Fruit fly (Drosophila melanogaster) whole organism, embryonic: ENCODE results near the gene BORCS6.
A peak's percentile ranks its signal among the peaks of the same experiment; 100 is the strongest.

ENCODE experiments used
- Aef1 ChIP-seq: fragments of 200-800 bp; sonication (Bioruptor generic); IDR thresholded peaks from 3 replicates; pipeline ENCODE4 v1.3.6; 2022; ENCODE audit warnings: missing biosample characterization, missing genetic modification characterization
- BEAF-32 ChIP-seq: fragments of 200-800 bp; sonication (Bioruptor generic); optimal IDR thresholded peaks from 3 replicates; lab custom pipeline; 2017; ENCODE audit warnings: missing biosample characterization, missing genetic modification characterization, mild to moderate bottlenecking, moderate library complexity, missing genetic modification reagents
- CG10209 ChIP-seq: fragments of 200-800 bp; sonication (Bioruptor generic); optimal IDR thresholded peaks from 3 replicates; lab custom pipeline; 2017; ENCODE audit warnings: missing biosample characterization, mild to moderate bottlenecking, missing genetic modification characterization, missing genetic modification reagents
- CG10366 ChIP-seq: fragments of 200-800 bp; sonication (Bioruptor generic); IDR thresholded peaks from 2 replicates; pipeline ENCODE4 v1.3.6; 2022; ENCODE audit warnings: missing biosample characterization, missing genetic modification characterization
- CG10543 ChIP-seq: fragments of 200-800 bp; sonication (Bioruptor generic); optimal IDR thresholded peaks from 3 replicates; lab custom pipeline; 2017; ENCODE audit warnings: missing biosample characterization, mild to moderate bottlenecking, missing genetic modification characterization, moderate library complexity
- CG10959 ChIP-seq: fragments of 200-800 bp; sonication (Bioruptor generic); IDR thresholded peaks from 2 replicates; pipeline ENCODE4 v1.3.6; 2022; ENCODE audit warnings: missing biosample characterization, missing genetic modification characterization
- CG11560 ChIP-seq: fragments of 200-800 bp; sonication (Bioruptor generic); IDR thresholded peaks from 3 replicates; pipeline ENCODE4 v1.3.6; 2022; ENCODE audit warnings: missing biosample characterization, missing genetic modification characterization
- CG1233 ChIP-seq: fragments of 200-800 bp; sonication (Bioruptor generic); optimal IDR thresholded peaks from 4 replicates; lab custom pipeline; 2018; ENCODE audit warnings: missing biosample characterization, mild to moderate bottlenecking, missing genetic modification characterization
- CG14860 ChIP-seq: fragments of 200-800 bp; sonication (Bioruptor generic); IDR thresholded peaks from 3 replicates; pipeline ENCODE4 v1.3.6; 2022; ENCODE audit warnings: missing biosample characterization, missing genetic modification characterization; ENCODE audit not compliant: partially characterized antibody
- CG18764 ChIP-seq: fragments of 200-800 bp; sonication (Bioruptor generic); optimal IDR thresholded peaks from 3 replicates; lab custom pipeline; 2016; ENCODE audit warnings: missing biosample characterization, missing genetic modification characterization
- CG2116 ChIP-seq: fragments of 200-800 bp; sonication (Bioruptor generic); optimal IDR thresholded peaks from 3 replicates; lab custom pipeline; 2018; ENCODE audit warnings: missing biosample characterization, mild to moderate bottlenecking, missing genetic modification characterization
- CG2889 ChIP-seq: fragments of 200-800 bp; sonication (Bioruptor generic); IDR thresholded peaks from 3 replicates; pipeline ENCODE4 v1.3.6; 2022; ENCODE audit warnings: missing biosample characterization, missing genetic modification characterization
- CG3065 ChIP-seq: fragments of 200-800 bp; sonication (Bioruptor generic); optimal IDR thresholded peaks from 2 replicates; lab custom pipeline; 2016; ENCODE audit warnings: missing biosample characterization, missing genetic modification characterization
- CG32767 ChIP-seq: fragments of 200-800 bp; sonication (Bioruptor generic); IDR thresholded peaks from 2 replicates; pipeline ENCODE4 v1.3.6; 2022; ENCODE audit warnings: missing biosample characterization, missing genetic modification characterization
- CG34224 ChIP-seq: fragments of 200-800 bp; sonication (Bioruptor generic); IDR thresholded peaks from 3 replicates; pipeline ENCODE4 v1.3.6; 2022; ENCODE audit warnings: missing biosample characterization, missing genetic modification characterization; ENCODE audit not compliant: partially characterized antibody
- CG4854 ChIP-seq: fragments of 200-800 bp; sonication (Bioruptor generic); optimal IDR thresholded peaks from 2 replicates; lab custom pipeline; 2016; ENCODE audit warnings: missing biosample characterization, missing genetic modification characterization, inconsistent platforms
- CG5245 ChIP-seq: fragments of 200-800 bp; sonication (Bioruptor generic); optimal IDR thresholded peaks from 3 replicates; lab custom pipeline; 2016; ENCODE audit warnings: missing biosample characterization, missing genetic modification characterization
- CG6175 ChIP-seq: fragments of 200-800 bp; sonication (Bioruptor generic); IDR thresholded peaks from 3 replicates; pipeline ENCODE4 v1.3.6; 2022; ENCODE audit warnings: missing biosample characterization, missing genetic modification characterization
- CG7556 ChIP-seq: fragments of 200-800 bp; sonication (Bioruptor generic); optimal IDR thresholded peaks from 2 replicates; lab custom pipeline; 2017; ENCODE audit warnings: missing biosample characterization, mild to moderate bottlenecking, missing genetic modification characterization
- CG7786 ChIP-seq: fragments of 200-800 bp; sonication (Bioruptor generic); optimal IDR thresholded peaks from 2 replicates; lab custom pipeline; 2016; ENCODE audit warnings: missing biosample characterization, missing genetic modification characterization
- CG7928 ChIP-seq: fragments of 200-800 bp; sonication (Bioruptor generic); optimal IDR thresholded peaks from 2 replicates; lab custom pipeline; 2017; ENCODE audit warnings: missing biosample characterization, mild to moderate bottlenecking, missing genetic modification characterization
- CG8089 ChIP-seq: fragments of 200-800 bp; sonication (Bioruptor generic); optimal IDR thresholded peaks from 3 replicates; lab custom pipeline; 2016; ENCODE audit warnings: missing biosample characterization, missing genetic modification characterization
- CG8290 ChIP-seq, 3 experiments: fragments of 200-800 bp; sonication (Bioruptor generic); optimal IDR thresholded peaks; 2 replicates each; lab custom pipeline; 2016 to 2019; ENCODE audit warnings: missing biosample characterization in 3 of 3, missing genetic modification characterization in 3 of 3, mild to moderate bottlenecking in 2 of 3, moderate library complexity in 1 of 3
- CG8924 ChIP-seq: fragments of 200-800 bp; optimal IDR thresholded peaks from 3 replicates; lab custom pipeline; 2019; ENCODE audit warnings: missing biosample characterization, mild to moderate bottlenecking, missing genetic modification characterization, moderate library complexity
- CG9215 ChIP-seq: fragments of 200-800 bp; sonication (Bioruptor generic); IDR thresholded peaks from 2 replicates; pipeline ENCODE4 v1.3.6; 2022; ENCODE audit warnings: missing biosample characterization, missing genetic modification characterization
- CoRest ChIP-seq: fragments of 200-800 bp; sonication (Bioruptor generic); optimal IDR thresholded peaks from 3 replicates; lab custom pipeline; 2018; ENCODE audit warnings: missing biosample characterization, mild to moderate bottlenecking, missing genetic modification characterization, moderate library complexity
- E2f2 ChIP-seq: fragments of 200-800 bp; sonication (Bioruptor generic); IDR thresholded peaks from 2 replicates; pipeline ENCODE4 v1.3.6; 2022; ENCODE audit warnings: missing biosample characterization, missing genetic modification characterization
- Elba2 ChIP-seq: fragments of 200-800 bp; sonication (Bioruptor generic); optimal IDR thresholded peaks from 3 replicates; lab custom pipeline; 2016; ENCODE audit warnings: missing biosample characterization, missing genetic modification characterization
- HHEX ChIP-seq: fragments of 200-800 bp; sonication (Bioruptor generic); optimal IDR thresholded peaks from 3 replicates; lab custom pipeline; 2017; ENCODE audit warnings: missing biosample characterization, mild to moderate bottlenecking, missing genetic modification characterization, missing genetic modification reagents
- Nf-YA ChIP-seq: fragments of 200-800 bp; sonication (Bioruptor generic); IDR thresholded peaks from 2 replicates; pipeline ENCODE4 v1.3.6; 2022; ENCODE audit warnings: missing biosample characterization, missing genetic modification characterization
- Optix ChIP-seq: fragments of 200-800 bp; sonication (Bioruptor generic); IDR thresholded peaks from 3 replicates; pipeline ENCODE4 v1.3.6; 2022; ENCODE audit warnings: missing biosample characterization, missing genetic modification characterization
- Ptx1 ChIP-seq: fragments of 200-800 bp; sonication (Bioruptor generic); IDR thresholded peaks from 2 replicates; pipeline ENCODE4 v1.3.6; 2022; ENCODE audit warnings: missing biosample characterization, missing genetic modification characterization
- YL-1 ChIP-seq: fragments of 200-800 bp; sonication (Bioruptor generic); optimal IDR thresholded peaks from 3 replicates; lab custom pipeline; 2017; ENCODE audit warnings: missing biosample characterization, mild to moderate bottlenecking, missing genetic modification characterization
- da ChIP-seq: fragments of 200-800 bp; sonication (Bioruptor generic); optimal IDR thresholded peaks from 2 replicates; lab custom pipeline; 2016; ENCODE audit warnings: missing biosample characterization, missing genetic modification characterization
- disco-r ChIP-seq: fragments of 200-800 bp; sonication (Bioruptor generic); optimal IDR thresholded peaks from 2 replicates; lab custom pipeline; 2016; ENCODE audit warnings: missing biosample characterization, missing genetic modification characterization
- dysf ChIP-seq: fragments of 200-800 bp; sonication (Bioruptor generic); IDR thresholded peaks from 3 replicates; pipeline ENCODE4 v1.3.6; 2022; ENCODE audit warnings: missing biosample characterization, missing genetic modification characterization
- en ChIP-seq: fragments of 200-800 bp; sonication (Bioruptor generic); optimal IDR thresholded peaks from 2 replicates; lab custom pipeline; 2016; ENCODE audit warnings: missing biosample characterization, missing genetic modification characterization
- exex ChIP-seq: fragments of 200-800 bp; sonication (Bioruptor generic); optimal IDR thresholded peaks from 4 replicates; lab custom pipeline; 2018; ENCODE audit warnings: missing biosample characterization, mild to moderate bottlenecking, missing genetic modification characterization, moderate library complexity
- fd3F ChIP-seq: fragments of 200-800 bp; sonication (Bioruptor generic); optimal IDR thresholded peaks from 2 replicates; lab custom pipeline; 2018; ENCODE audit warnings: missing biosample characterization, mild to moderate bottlenecking, missing genetic modification characterization, moderate library complexity
- gro ChIP-seq: fragments of 200-800 bp; sonication (Bioruptor generic); optimal IDR thresholded peaks from 2 replicates; lab custom pipeline; 2016; ENCODE audit warnings: missing biosample characterization, missing genetic modification characterization
- h ChIP-seq: fragments of >200 bp; optimal IDR thresholded peaks from 2 replicates; lab custom pipeline; 2017
- hb ChIP-seq: fragments of 200-800 bp; sonication (Bioruptor generic); IDR thresholded peaks from 3 replicates; pipeline ENCODE4 v1.3.6; 2022; ENCODE audit warnings: missing biosample characterization, missing genetic modification characterization; ENCODE audit not compliant: partially characterized antibody
- lov ChIP-seq, 2 experiments: fragments of 200-800 bp in 1 of 2; fragments of >200 bp in 1 of 2; sonication (Bioruptor generic) in 1 of 2; IDR thresholded peaks in 1 of 2; optimal IDR thresholded peaks in 1 of 2; 2 replicates in 1 of 2; 3 replicates in 1 of 2; pipeline versions ENCODE4 v1.3.6 to Lab custom; 2017 to 2022; ENCODE audit warnings: missing biosample characterization in 1 of 2, missing genetic modification characterization in 1 of 2
- salm ChIP-seq: fragments of 200-800 bp; sonication (Bioruptor generic); optimal IDR thresholded peaks from 2 replicates; lab custom pipeline; 2018; ENCODE audit warnings: missing biosample characterization, mild to moderate bottlenecking, missing genetic modification characterization
- seq ChIP-seq: fragments of 200-800 bp; sonication (Bioruptor generic); IDR thresholded peaks from 2 replicates; pipeline ENCODE4 v1.3.6; 2022; ENCODE audit warnings: missing biosample characterization, missing genetic modification characterization
- slp2 ChIP-seq: fragments of 200-800 bp; sonication (Bioruptor generic); optimal IDR thresholded peaks from 2 replicates; lab custom pipeline; 2016; ENCODE audit warnings: missing biosample characterization, missing genetic modification characterization
- sqz ChIP-seq: fragments of 200-800 bp; sonication (Bioruptor generic); optimal IDR thresholded peaks from 3 replicates; lab custom pipeline; 2018; ENCODE audit warnings: missing biosample characterization, mild to moderate bottlenecking, missing genetic modification characterization
- tin ChIP-seq: fragments of 200-800 bp; sonication (Bioruptor generic); optimal IDR thresholded peaks from 3 replicates; lab custom pipeline; 2016; ENCODE audit warnings: missing biosample characterization, missing genetic modification characterization
- tna ChIP-seq: fragments of 200-800 bp; sonication (Bioruptor generic); IDR thresholded peaks from 2 replicates; pipeline ENCODE4 v1.3.6; 2022; ENCODE audit warnings: missing biosample characterization, missing genetic modification characterization; ENCODE audit not compliant: partially characterized antibody
- zen ChIP-seq: fragments of 200-800 bp; sonication (Bioruptor generic); optimal IDR thresholded peaks from 3 replicates; lab custom pipeline; 2018; ENCODE audit warnings: missing biosample characterization, mild to moderate bottlenecking, missing genetic modification characterization, moderate library complexity

BORCS6 gene

dm6 chr3L:557294-557693, 16.6 kb downstream of the BORCS6 start (continued):
- TF ChIP-seq CG8924 (tag; lab: Kevin White, UChicago) (peak; percentile 15), HHEX (peak; percentile 17), CG10543 (GFP tag; lab: Kevin White, UChicago) (peak; percentile 81), CG4854 (GFP tag; lab: Kevin White, UChicago) (no peak), CG1233 (GFP tag; lab: Kevin White, UChicago) (no peak), slp2 (GFP tag; lab: Kevin White, UChicago) (no peak), CG8089 (no peak), CG7928 (GFP tag; lab: Kevin White, UChicago) (no peak), BEAF-32 (GFP tag; lab: Kevin White, UChicago) (no peak), fd3F (GFP tag; lab: Kevin White, UChicago) (peak; percentile 44), CG2889 (GFP tag; lab: Robert Waterston, UW) (peak; percentile 60; the same call in 1 of the 3 replicates), Elba2 (no peak), h (lab: Kevin White, UChicago) (no peak), disco-r (GFP tag; lab: Kevin White, UChicago) (no peak), CG14860 (GFP tag; lab: Robert Waterston, UW) (no peak), CG7786 (GFP tag; lab: Kevin White, UChicago) (peak; percentile 60), CG10959 (GFP tag; lab: Robert Waterston, UW) (no peak), seq (GFP tag; lab: Robert Waterston, UW) (peak; percentile 68), CG5245 (no peak), CoRest (tag; lab: Kevin White, UChicago) (peak; percentile 32), Nf-YA (GFP tag; lab: Robert Waterston, UW) (0 out of 2 replicates have a peak, but pooled peaks have one; percentile 49), CG6175 (peak; percentile 82), dysf (GFP tag; lab: Robert Waterston, UW) (peak; percentile 81), CG8290 (GFP tag; optimal IDR thresholded peaks at IDR 0.05; lab: Kevin White, UChicago) (no peak), CG8290 (tag; optimal IDR thresholded peaks at IDR 0.05; lab: Kevin White, UChicago) (peak in 1 of 2 experiments; percentile 91), CG32767 (no peak; the same call in 1 of the 2 replicates), Aef1 (GFP tag; lab: Robert Waterston, UW) (0 out of 3 replicates have a peak, but pooled peaks have one; percentile 28), salm (tag; lab: Kevin White, UChicago) (no peak), da (no peak), lov (optimal IDR thresholded peaks at IDR 0.05; lab: Kevin White, UChicago) (no peak), lov (GFP tag; IDR thresholded peaks at IDR 0.05; lab: Robert Waterston, UW) (0 out of 3 replicates have a peak, but pooled peaks have one; percentile 26), CG9215 (GFP tag; lab: Robert Waterston, UW) (peak; percentile 80), gro (GFP tag; lab: Kevin White, UChicago) (no peak), Ptx1 (peak; percentile 73), hb (no peak), exex (tag; lab: Kevin White, UChicago) (no peak), CG2116 (GFP tag; lab: Kevin White, UChicago) (no peak), Optix (GFP tag; lab: Robert Waterston, UW) (no peak), CG18764 (GFP tag; lab: Kevin White, UChicago) (no peak), CG11560 (peak; percentile 57; the same call in 2 of the 3 replicates), CG10366 (GFP tag; lab: Robert Waterston, UW) (peak; percentile 68), CG3065 (GFP tag; lab: Kevin White, UChicago) (peak; percentile 2), CG7556 (peak; percentile 50), CG10209 (GFP tag; lab: Kevin White, UChicago) (no peak), sqz (no peak), zen (no peak), E2f2 (GFP tag; lab: Robert Waterston, UW) (peak; percentile 42; the same call in 1 of the 2 replicates), tin (peak; percentile 21), en (GFP tag; lab: Kevin White, UChicago) (no peak), YL-1 (GFP tag; lab: Kevin White, UChicago) (no peak), CG34224 (GFP tag; lab: Robert Waterston, UW) (no peak; the same call in 2 of the 3 replicates), tna (GFP tag; lab: Robert Waterston, UW) (no peak)
